Worm (Caenorhabditis elegans): ENCODE data around the gene ZK1248.17.

DNA sequence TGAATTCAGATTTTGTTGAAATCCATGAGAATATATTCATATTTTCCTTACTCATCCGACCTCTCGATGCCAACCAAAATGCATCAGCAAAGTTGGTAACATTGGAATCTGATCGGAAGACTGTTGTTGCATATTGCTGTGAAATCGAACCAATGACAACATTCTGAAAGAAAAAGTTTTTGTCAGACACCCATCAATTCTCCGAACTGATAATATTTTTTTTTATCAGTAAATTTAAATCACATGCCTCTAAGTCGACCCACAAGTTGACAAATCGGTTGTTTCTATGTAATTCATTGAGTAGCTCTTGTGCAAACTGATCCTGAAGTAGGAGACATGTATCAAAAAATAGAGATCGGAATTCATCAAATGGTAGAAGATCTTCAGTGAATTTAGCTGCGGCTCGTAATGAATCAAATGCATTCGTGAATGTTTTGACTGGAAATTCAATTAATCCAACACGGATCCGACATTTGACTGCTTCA, 15.4 kb downstream of the ZK1248.17 start, which contains the start of gene col-74:
- TF ChIP-seq tbx-11 (GFP tag; IDR thresholded peaks at IDR 0.05) (no peak), B0310.2 (tag; optimal IDR thresholded peaks at IDR 0.05) (no peak), tbx-37 (GFP tag; conservative IDR thresholded peaks at IDR 0.05) (no peak), ama-1 (optimal IDR thresholded peaks at IDR 0.05) (no peak), tra-4 (tag; optimal IDR thresholded peaks at IDR 0.05) (no peak)
